Worm (Caenorhabditis elegans) whole organism, midembryonic: ENCODE data around the gene gei-1.

Source experiments
- T22C8.4 ChIP-seq: fragments of 200-800 bp; sonication (Bioruptor generic); IDR thresholded peaks from 2 replicates; pipeline ENCODE4 v1.3.6; 2022; ENCODE audit warnings: missing genetic modification characterization, missing compliant biosample characterization
- cog-1 ChIP-seq: sonication (generic microtip); optimal IDR thresholded peaks from 2 replicates; lab custom pipeline; 2016; ENCODE audit warnings: missing genetic modification characterization, missing compliant biosample characterization
- flt-1 ChIP-seq: fragments of 200-800 bp; sonication (Bioruptor generic); IDR thresholded peaks from 2 replicates; pipeline ENCODE4 v1.3.6; 2022; ENCODE audit warnings: missing genetic modification characterization, missing compliant biosample characterization
- klf-2 ChIP-seq: fragments of 200-800 bp; sonication (Bioruptor generic); conservative IDR thresholded peaks from 2 replicates; pipeline ENCODE4 v1.3.6; 2022; ENCODE audit warnings: missing genetic modification reagents, missing genetic modification characterization, missing compliant biosample characterization
- med-1 ChIP-seq: sonication (generic microtip); optimal IDR thresholded peaks from 2 replicates; lab custom pipeline; 2017; ENCODE audit warnings: missing genetic modification characterization, mild to moderate bottlenecking, missing compliant biosample characterization, antibody characterized with exemption, missing genetic modification reagents; ENCODE audit not compliant: insufficient read depth
- ref-1 ChIP-seq: fragments of 200-800 bp; sonication (Bioruptor generic); conservative IDR thresholded peaks from 2 replicates; pipeline ENCODE4 v1.3.6; 2022; ENCODE audit warnings: missing genetic modification reagents, missing genetic modification characterization, missing compliant biosample characterization
- tab-1 ChIP-seq: fragments of 200-800 bp; sonication (Bioruptor generic); IDR thresholded peaks from 2 replicates; pipeline ENCODE4 v1.3.6; 2022; ENCODE audit warnings: missing genetic modification characterization, missing compliant biosample characterization
- ztf-23 ChIP-seq: fragments of 200-800 bp; sonication (Bioruptor generic); IDR thresholded peaks from 2 replicates; pipeline ENCODE4 v1.3.6; 2022; ENCODE audit warnings: missing genetic modification reagents, missing genetic modification characterization, missing compliant biosample characterization
- ztf-29 ChIP-seq: fragments of 200-800 bp; sonication (Bioruptor generic); IDR thresholded peaks from 2 replicates; pipeline ENCODE4 v1.3.6; 2022; ENCODE audit warnings: missing genetic modification reagents, missing genetic modification characterization, missing compliant biosample characterization

Gene gei-1

DNA sequence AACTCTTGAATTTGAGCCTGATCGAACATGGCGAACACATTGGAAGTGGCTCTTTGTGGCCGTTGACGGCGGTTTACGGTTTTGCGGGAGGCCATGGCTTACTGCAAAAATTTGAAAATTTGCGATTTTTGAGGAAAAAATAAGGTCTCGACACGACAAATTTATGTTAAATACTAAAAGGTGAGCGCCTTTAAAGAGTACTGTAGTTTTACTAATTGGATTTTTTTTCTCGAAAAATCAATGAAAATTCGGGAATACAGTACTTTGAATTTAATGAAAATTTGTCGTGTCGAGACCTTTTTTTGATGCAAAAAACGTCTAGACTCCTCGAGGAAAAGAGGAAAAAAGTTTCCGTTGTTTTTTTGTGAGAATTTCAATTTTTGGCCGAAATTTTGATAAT is 49.0 kb downstream of the gei-1 start, which contains the start of gene mlc-4:
Gene mlc-4, minus strand, starts transcription at position 101 of the 400 bp plus-strand sequence.
- TF ChIP-seq ref-1, result no peak
- no peak for TF ChIP-seq med-1
- no peak for TF ChIP-seq cog-1 (tag; lab: Kevin White, UChicago)
- no peak for TF ChIP-seq ztf-29 (GFP tag; lab: Robert Waterston, UW)
- no peak for TF ChIP-seq ztf-23 (GFP tag; lab: Robert Waterston, UW)
- TF ChIP-seq klf-2 (GFP tag; lab: Robert Waterston, UW), result no peak
- no peak for TF ChIP-seq flt-1 (GFP tag; lab: Robert Waterston, UW)
- TF ChIP-seq tab-1 (GFP tag; lab: Robert Waterston, UW), result no peak
- no peak for TF ChIP-seq T22C8.4 (GFP tag; lab: Robert Waterston, UW)

DNA sequence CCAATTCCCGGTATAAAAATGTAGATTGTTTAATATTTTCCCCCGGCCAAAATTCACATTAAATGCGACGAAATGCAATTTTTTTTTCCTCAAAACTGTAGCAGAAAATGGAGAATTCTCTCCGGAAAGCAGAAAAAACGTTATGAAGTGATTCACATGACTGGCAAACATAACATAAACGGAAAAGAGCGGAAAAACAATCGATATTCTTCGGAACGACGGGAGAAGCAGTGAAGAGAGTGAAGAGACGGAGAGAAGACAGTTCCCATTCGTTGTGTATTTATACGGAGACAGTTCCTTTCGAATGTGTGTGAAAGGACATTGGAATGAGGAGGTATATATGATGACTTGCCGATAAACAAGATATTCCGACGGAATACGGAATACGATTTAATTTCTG is 50.4 kb downstream of the gei-1 start:
- no peak for TF ChIP-seq cog-1 (tag; lab: Kevin White, UChicago)
- peak; percentile 52; the same call in 1 of the 2 replicates for TF ChIP-seq T22C8.4 (GFP tag; lab: Robert Waterston, UW)

DNA sequence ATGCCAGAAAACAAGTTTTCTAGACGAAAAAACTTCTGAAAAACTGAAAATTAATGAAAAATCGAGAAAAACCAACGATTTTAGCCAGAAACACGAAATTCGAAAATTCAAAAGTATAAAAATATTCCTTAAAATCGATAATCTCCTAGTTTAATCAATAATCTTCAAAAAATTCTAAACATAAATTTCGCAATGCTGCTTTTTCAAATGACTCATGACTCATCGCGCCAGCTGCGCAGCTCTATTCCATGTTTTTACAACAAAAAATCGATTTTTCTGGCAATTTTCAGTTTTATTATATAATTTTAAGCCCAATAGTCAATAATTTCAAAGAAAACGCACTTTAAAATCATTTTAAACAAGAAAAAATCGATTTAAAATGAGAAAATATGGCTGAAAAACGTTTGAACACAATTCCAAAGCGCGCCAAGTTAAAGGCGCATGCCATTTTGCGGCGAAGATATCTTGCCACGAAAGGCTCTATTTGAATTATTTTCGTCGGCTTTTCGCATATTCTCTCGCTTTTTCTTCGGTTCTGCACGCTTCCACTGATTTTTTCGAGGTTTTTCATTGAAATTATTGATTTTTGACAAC is 51.3 kb downstream of the gei-1 start, which contains the start of gene cri-3:
Gene cri-3, plus strand, starts transcription at position 482 of the 594 bp plus-strand sequence.
- TF ChIP-seq med-1 (no peak), tab-1 (GFP tag; lab: Robert Waterston, UW) (no peak), flt-1 (GFP tag; lab: Robert Waterston, UW) (no peak), ref-1 (no peak), cog-1 (tag; lab: Kevin White, UChicago) (no peak)

DNA sequence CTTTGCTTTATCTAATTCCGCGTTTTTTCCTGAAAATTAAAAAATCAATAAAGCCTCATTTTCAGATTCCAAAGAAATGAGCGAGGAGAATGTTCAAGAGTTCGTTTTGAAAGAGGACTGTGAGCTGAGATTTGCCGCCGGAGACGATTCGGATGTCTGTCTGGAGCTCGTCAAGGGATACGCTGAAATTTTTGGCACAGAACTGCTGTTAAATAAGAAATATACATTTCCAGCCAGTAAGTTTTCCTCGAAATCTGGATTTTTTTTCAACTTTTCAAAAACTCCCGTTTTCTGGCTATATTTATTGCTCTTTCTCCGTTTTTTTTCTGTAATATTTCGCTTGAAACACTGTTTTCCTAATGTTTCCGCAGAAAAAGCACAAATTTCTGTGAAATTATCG is 53.0 kb downstream of the gei-1 start, which contains the start of gene clpf-1:
Gene clpf-1, plus strand, starts transcription at position 66 of the 400 bp plus-strand sequence.
- TF ChIP-seq T22C8.4 (GFP tag; lab: Robert Waterston, UW) (no peak), klf-2 (GFP tag; lab: Robert Waterston, UW) (no peak), ref-1 (no peak), ztf-29 (GFP tag; lab: Robert Waterston, UW) (no peak), ztf-23 (GFP tag; lab: Robert Waterston, UW) (no peak), med-1 (no peak), flt-1 (GFP tag; lab: Robert Waterston, UW) (no peak), cog-1 (tag; lab: Kevin White, UChicago) (no peak), tab-1 (GFP tag; lab: Robert Waterston, UW) (no peak)

DNA sequence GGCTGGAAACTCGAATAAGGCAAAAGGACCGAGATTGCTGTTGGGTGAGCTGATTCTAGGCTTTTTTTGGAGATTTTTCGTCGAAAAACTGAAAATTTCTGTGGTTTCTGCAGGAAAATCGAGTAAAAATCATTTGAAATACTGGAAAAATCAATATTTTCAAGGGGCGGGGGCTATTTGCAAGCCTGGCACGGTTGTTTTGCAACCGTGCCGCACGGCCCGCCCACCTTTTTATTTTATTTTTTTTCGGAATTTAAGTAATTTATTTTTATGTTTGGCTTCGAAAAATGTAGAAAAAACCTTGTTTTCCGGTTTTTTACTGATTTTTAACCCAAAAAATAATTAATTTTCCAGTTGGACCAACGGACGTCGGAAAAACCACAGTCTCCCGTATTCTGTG is 53.8 kb downstream of the gei-1 start:
- TF ChIP-seq T22C8.4 (GFP tag; lab: Robert Waterston, UW) (0 out of 2 replicates have a peak, but pooled peaks have one; percentile 31), ztf-29 (GFP tag; lab: Robert Waterston, UW) (no peak)

DNA sequence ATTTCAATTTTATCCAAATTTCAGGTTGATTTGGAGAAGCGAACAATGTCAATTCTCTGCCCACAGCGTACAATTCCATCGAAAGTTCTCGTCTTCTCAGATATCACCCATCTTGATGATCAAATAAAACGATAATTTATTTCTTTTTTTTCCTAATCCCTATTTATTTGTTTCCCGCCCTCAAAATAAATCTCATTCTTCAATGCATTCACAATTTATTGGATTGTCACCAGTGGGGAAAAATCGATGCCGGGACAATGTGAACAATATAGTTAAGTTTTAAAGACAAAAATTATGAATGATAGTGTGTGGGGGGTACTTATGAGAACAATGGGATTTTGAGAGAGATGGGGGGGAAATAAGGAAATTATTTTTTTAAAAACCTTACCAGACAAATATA is 55.8 kb downstream of the gei-1 start:
- no peak for TF ChIP-seq med-1
- TF ChIP-seq ztf-23 (GFP tag; lab: Robert Waterston, UW), result no peak
- no peak for TF ChIP-seq klf-2 (GFP tag; lab: Robert Waterston, UW)
- no peak for TF ChIP-seq ztf-29 (GFP tag; lab: Robert Waterston, UW)
- TF ChIP-seq flt-1 (GFP tag; lab: Robert Waterston, UW), result no peak
- TF ChIP-seq T22C8.4 (GFP tag; lab: Robert Waterston, UW), result no peak

DNA sequence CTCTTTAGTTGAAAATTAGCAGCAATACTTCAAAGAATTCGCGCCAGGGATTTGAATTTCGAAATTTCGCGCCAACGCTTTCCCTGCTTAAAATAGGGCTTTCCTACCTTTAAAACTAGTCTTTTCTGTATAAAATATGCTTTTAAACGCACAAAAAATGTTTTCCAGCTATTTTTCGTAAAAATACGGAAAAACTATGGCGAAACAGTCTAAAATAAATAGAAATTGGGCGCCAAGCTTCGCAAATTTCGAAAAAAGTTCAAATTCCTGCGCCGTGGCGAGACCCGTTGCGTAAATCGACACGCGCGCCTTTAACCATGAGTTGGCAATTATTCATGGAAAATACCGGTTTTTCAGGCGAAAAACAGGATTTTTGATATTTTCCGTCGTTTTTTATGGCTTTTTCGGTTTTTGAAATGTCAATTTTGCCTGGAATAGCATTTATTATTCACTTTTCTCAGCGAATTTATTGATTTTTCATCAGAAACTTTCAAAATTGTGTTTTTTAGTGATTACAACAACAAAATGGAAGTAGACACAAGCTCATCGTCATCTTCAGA is 59.8 kb downstream of the gei-1 start, which contains the start of the genes npp-9 and F59A2.5:
Gene npp-9, minus strand, starts transcription at position 126 of the 560 bp plus-strand sequence.
Gene F59A2.5, plus strand, starts transcription at position 510 of the 560 bp plus-strand sequence.
- TF ChIP-seq tab-1 (GFP tag; lab: Robert Waterston, UW) (no peak), ztf-29 (GFP tag; lab: Robert Waterston, UW) (no peak), cog-1 (tag; lab: Kevin White, UChicago) (no peak), med-1 (no peak)

DNA sequence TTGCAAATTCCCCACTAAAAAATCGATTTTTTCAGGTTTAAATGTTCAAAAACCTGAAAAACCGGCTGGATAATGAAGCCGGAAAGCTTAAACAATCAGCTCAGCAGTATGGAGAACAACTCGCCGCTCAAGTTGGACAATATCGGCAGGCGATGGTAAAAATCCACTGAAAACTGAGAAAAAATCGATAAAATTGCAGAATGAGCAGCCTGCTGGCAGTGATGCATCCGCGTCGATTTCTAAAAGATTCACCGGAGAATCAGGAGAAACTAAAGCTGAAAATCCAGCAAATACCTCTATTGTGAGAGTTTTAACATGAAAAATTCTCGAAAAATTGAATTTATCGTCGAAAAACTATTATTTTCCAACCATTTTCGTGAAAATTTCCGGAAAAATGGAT is 60.9 kb downstream of the gei-1 start, which contains the start of gene golg-4:
Gene golg-4, plus strand, starts transcription at position 34 of the 400 bp plus-strand sequence.
- TF ChIP-seq T22C8.4 (GFP tag; lab: Robert Waterston, UW), result peak; percentile 68; the same call in 1 of the 2 replicates
- TF ChIP-seq flt-1 (GFP tag; lab: Robert Waterston, UW), result no peak
